Worm (Caenorhabditis elegans): ENCODE data around the gene F21A3.3.
A peak's percentile ranks its signal among the peaks of the same experiment; 100 is the strongest.

F21A3.3 gene

DNA sequence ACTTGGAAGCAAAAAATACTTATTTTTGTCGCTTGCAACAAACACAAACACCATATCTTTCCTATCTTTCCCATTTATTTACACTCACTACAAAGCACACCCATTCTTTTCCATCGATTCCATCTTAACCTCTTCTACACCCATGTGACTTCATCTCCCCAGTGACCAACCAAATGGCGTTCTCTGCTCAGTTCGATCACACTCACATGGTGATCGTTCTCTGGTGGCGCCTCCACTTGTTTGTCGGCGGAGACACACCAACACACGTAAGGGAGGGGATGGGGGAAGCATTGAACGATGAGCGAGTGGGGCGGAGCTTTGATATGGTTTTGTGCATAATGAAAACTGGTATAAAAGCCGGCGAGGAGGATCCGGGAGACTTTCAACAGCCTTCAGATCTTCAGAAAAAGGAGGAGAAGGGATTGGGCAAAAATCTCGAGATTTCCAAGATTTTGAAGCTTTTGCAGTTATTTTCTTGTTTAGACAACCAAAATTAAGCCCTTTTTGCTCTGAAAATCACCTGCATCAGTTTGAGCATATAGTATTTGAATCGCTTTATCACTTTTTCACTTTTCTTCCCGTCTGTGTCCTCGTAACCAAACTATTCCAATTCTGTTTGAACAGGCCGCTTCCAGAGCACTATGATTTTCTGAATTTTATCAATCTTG is 49.1 kb downstream of the F21A3.3 start:
- TF ChIP-seq nhr-25 (tag; optimal IDR thresholded peaks at IDR 0.05) (peak; percentile 70), ztf-4 (tag; optimal IDR thresholded peaks at IDR 0.05) (peak; percentile 42), Y55F3AM.14 (GFP tag; optimal IDR thresholded peaks at IDR 0.05) (no peak), nhr-10 (tag; optimal IDR thresholded peaks at IDR 0.05) (no peak), sma-9 (GFP tag; optimal IDR thresholded peaks at IDR 0.05) (peak; percentile 94), sma-9 (tag; optimal IDR thresholded peaks at IDR 0.05) (no peak), egl-27 (tag; optimal IDR thresholded peaks at IDR 0.05) (no peak), gmeb-1 (tag; optimal IDR thresholded peaks at IDR 0.05) (peak; percentile 70), mdl-1 (tag; optimal IDR thresholded peaks at IDR 0.05) (peak; percentile 45 to 89), R02D3.7 (tag; optimal IDR thresholded peaks at IDR 0.05) (no peak), ZK546.5 (tag; optimal IDR thresholded peaks at IDR 0.05) (no peak), alr-1 (tag; optimal IDR thresholded peaks at IDR 0.05) (no peak), nhr-21 (tag; optimal IDR thresholded peaks at IDR 0.05) (peak; percentile 94), crh-2 (tag; optimal IDR thresholded peaks at IDR 0.05) (peak; percentile 83), nhr-23 (tag; optimal IDR thresholded peaks at IDR 0.05) (no peak), blmp-1 (tag; optimal IDR thresholded peaks at IDR 0.05; ENCODE audit: insufficient read depth) (peak; percentile 40), mab-5 (tag; optimal IDR thresholded peaks at IDR 0.05) (peak; percentile 76), sma-3 (GFP tag; optimal IDR thresholded peaks at IDR 0.05) (peak; percentile 50), ceh-16 (tag; optimal IDR thresholded peaks at IDR 0.05) (peak; percentile 68), F13H6.1 (tag; optimal IDR thresholded peaks at IDR 0.05) (peak; percentile 81), nhr-237 (tag; optimal IDR thresholded peaks at IDR 0.05) (no peak), elt-3 (tag; optimal IDR thresholded peaks at IDR 0.05) (no peak), ztf-11 (tag; optimal IDR thresholded peaks at IDR 0.05) (no peak), aly-2 (tag; optimal IDR thresholded peaks at IDR 0.05) (no peak), fos-1 (tag; optimal IDR thresholded peaks at IDR 0.05) (no peak), zag-1 (tag; optimal IDR thresholded peaks at IDR 0.05) (no peak), ama-1 (optimal IDR thresholded peaks at IDR 0.05) (peak; percentile 95), ztf-1 (GFP tag; conservative IDR thresholded peaks at IDR 0.05) (no peak), nhr-77 (tag; optimal IDR thresholded peaks at IDR 0.05) (no peak), nhr-12 (tag; optimal IDR thresholded peaks at IDR 0.05) (no peak), mbf-1 (tag; optimal IDR thresholded peaks at IDR 0.05) (no peak), lsy-2 (tag; optimal IDR thresholded peaks at IDR 0.05) (peak in 1 of 2 experiments; percentile 84), lin-13 (GFP tag; optimal IDR thresholded peaks at IDR 0.05) (peak; percentile 25), nhr-129 (tag; optimal IDR thresholded peaks at IDR 0.05) (peak; percentile 97), lin-11 (tag; optimal IDR thresholded peaks at IDR 0.05) (peak; percentile 57), C34F6.9 (tag; optimal IDR thresholded peaks at IDR 0.05) (peak; percentile 76), sem-4 (tag; optimal IDR thresholded peaks at IDR 0.05) (peak; percentile 73), nhr-6 (tag; optimal IDR thresholded peaks at IDR 0.05) (peak; percentile 29), peb-1 (tag; optimal IDR thresholded peaks at IDR 0.05) (no peak), ceh-82 (tag; optimal IDR thresholded peaks at IDR 0.05) (no peak), unc-55 (GFP tag; optimal IDR thresholded peaks at IDR 0.05) (peak; percentile 6), nhr-11 (tag; optimal IDR thresholded peaks at IDR 0.05) (no peak), unc-39 (tag; optimal IDR thresholded peaks at IDR 0.05) (no peak), dmd-4 (tag; optimal IDR thresholded peaks at IDR 0.05) (no peak), skn-1 (tag; optimal IDR thresholded peaks at IDR 0.05) (no peak), snpc-4 (tag; optimal IDR thresholded peaks at IDR 0.05) (peak; percentile 63), lin-39 (tag; optimal IDR thresholded peaks at IDR 0.05) (no peak), unc-62 (GFP tag; optimal IDR thresholded peaks at IDR 0.05) (no peak), elt-1 (tag; optimal IDR thresholded peaks at IDR 0.05) (no peak)

Measured in whole organism, L2 larva.